Fruit fly (Drosophila melanogaster) whole organism, adult: ENCODE data around the gene CG12983.

ENCODE experiments used
- CG11617 ChIP-seq: fragments of 200-800 bp; sonication (Bioruptor generic); optimal IDR thresholded peaks from 2 replicates; lab custom pipeline; 2017; ENCODE audit warnings: mild to moderate bottlenecking, missing biosample characterization, missing genetic modification reagents, missing genetic modification characterization
- CG12768 ChIP-seq: fragments of 200-800 bp; sonication (Bioruptor generic); optimal IDR thresholded peaks from 2 replicates; lab custom pipeline; 2017; ENCODE audit warnings: missing biosample characterization, missing genetic modification characterization, mild to moderate bottlenecking, moderate library complexity, missing genetic modification reagents
- CG14711 ChIP-seq: fragments of 200-800 bp; sonication (Bioruptor generic); optimal IDR thresholded peaks from 2 replicates; lab custom pipeline; 2018; ENCODE audit warnings: missing biosample characterization, mild to moderate bottlenecking, missing genetic modification characterization, moderate library complexity
- CG1620 ChIP-seq: fragments of 200-800 bp; sonication (Bioruptor generic); optimal IDR thresholded peaks from 2 replicates; lab custom pipeline; 2016; ENCODE audit warnings: missing biosample characterization, missing genetic modification characterization
- CG33017 ChIP-seq: fragments of 200-800 bp; sonication (Bioruptor generic); optimal IDR thresholded peaks from 2 replicates; lab custom pipeline; 2018; ENCODE audit warnings: missing biosample characterization, mild to moderate bottlenecking, missing genetic modification characterization, moderate library complexity
- CG5204 ChIP-seq: fragments of 200-800 bp; sonication (Bioruptor generic); optimal IDR thresholded peaks from 2 replicates; lab custom pipeline; 2016; ENCODE audit warnings: missing biosample characterization, missing genetic modification characterization
- CG7045 ChIP-seq: fragments of 200-800 bp; sonication (Bioruptor generic); optimal IDR thresholded peaks from 2 replicates; lab custom pipeline; 2017; ENCODE audit warnings: missing biosample characterization, mild to moderate bottlenecking, missing genetic modification characterization
- CG7101 ChIP-seq: fragments of 200-800 bp; sonication (Bioruptor generic); optimal IDR thresholded peaks from 2 replicates; lab custom pipeline; 2018; ENCODE audit warnings: missing biosample characterization, mild to moderate bottlenecking, missing genetic modification characterization, moderate library complexity
- Clk ChIP-seq: fragments of 200-800 bp; sonication (Bioruptor generic); optimal IDR thresholded peaks from 2 replicates; lab custom pipeline; 2017; ENCODE audit warnings: missing biosample characterization, missing genetic modification characterization
- Crg-1 ChIP-seq: fragments of 200-800 bp; sonication (Bioruptor generic); optimal IDR thresholded peaks from 2 replicates; lab custom pipeline; 2016; ENCODE audit warnings: missing biosample characterization, missing genetic modification characterization
- Hr96 ChIP-seq: fragments of 200-800 bp; sonication (Bioruptor generic); optimal IDR thresholded peaks from 2 replicates; lab custom pipeline; 2016; ENCODE audit warnings: missing biosample characterization, missing genetic modification characterization
- Mnt ChIP-seq: fragments of 200-800 bp; sonication (Bioruptor generic); optimal IDR thresholded peaks from 2 replicates; lab custom pipeline; 2016; ENCODE audit warnings: missing biosample characterization, mild to moderate bottlenecking, missing genetic modification characterization
- bab1 ChIP-seq: fragments of 200-800 bp; sonication (Bioruptor generic); optimal IDR thresholded peaks from 3 replicates; lab custom pipeline; 2019; ENCODE audit warnings: missing biosample characterization, mild to moderate bottlenecking, missing genetic modification characterization, moderate library complexity
- cic ChIP-seq: fragments of 200-800 bp; sonication (Bioruptor generic); optimal IDR thresholded peaks from 2 replicates; lab custom pipeline; 2017; ENCODE audit warnings: missing biosample characterization, mild to moderate bottlenecking, missing genetic modification characterization, moderate library complexity
- cnc ChIP-seq, 2 experiments: fragments of >200 bp; optimal IDR thresholded peaks; 2 replicates each; lab custom pipeline; 2017
- kay ChIP-seq: fragments of 200-800 bp; sonication (Bioruptor generic); peaks from one replicate; lab custom pipeline; 2016; ENCODE audit warnings: missing biosample characterization, missing genetic modification characterization, borderline replicate concordance
- ovo ChIP-seq: fragments of 200-800 bp; sonication (Bioruptor generic); optimal IDR thresholded peaks from 2 replicates; lab custom pipeline; 2016; ENCODE audit warnings: missing biosample characterization, missing genetic modification characterization
- pad ChIP-seq: fragments of 200-800 bp; sonication (Bioruptor generic); optimal IDR thresholded peaks from 3 replicates; lab custom pipeline; 2017; ENCODE audit warnings: missing biosample characterization, missing genetic modification characterization, mild to moderate bottlenecking, moderate library complexity, missing genetic modification reagents
- tj ChIP-seq: fragments of 200-800 bp; sonication (Bioruptor generic); optimal IDR thresholded peaks from 3 replicates; lab custom pipeline; 2017; ENCODE audit warnings: missing biosample characterization, mild to moderate bottlenecking, missing genetic modification characterization, moderate library complexity
- toe ChIP-seq: fragments of 200-800 bp; sonication (Bioruptor generic); optimal IDR thresholded peaks from 2 replicates; lab custom pipeline; 2016; ENCODE audit warnings: missing biosample characterization, missing genetic modification characterization

The CG12983 gene

DNA sequence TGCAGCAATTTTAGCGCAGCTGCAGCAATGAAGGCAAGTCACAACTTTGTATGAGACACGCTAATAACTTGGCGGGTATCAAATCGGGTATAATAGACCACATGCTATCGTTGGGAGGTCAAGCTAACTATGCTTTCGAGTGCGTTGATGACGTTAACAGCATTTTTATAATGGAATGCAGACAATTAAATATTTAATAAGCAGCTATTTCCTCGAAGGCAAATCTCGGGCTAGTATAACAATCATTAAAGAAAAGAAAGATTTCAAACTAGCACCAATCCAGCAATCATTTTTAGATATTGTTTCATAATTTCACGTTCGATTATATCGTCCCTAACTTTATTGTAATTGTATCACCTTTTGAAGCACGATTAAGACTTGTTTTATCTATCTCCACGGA is 13.9 kb upstream of the CG12983 start:
- no peak for TF ChIP-seq cnc (optimal IDR thresholded peaks at IDR 0.05; lab: Kevin White, UChicago)
- no peak for TF ChIP-seq Mnt (GFP tag; lab: Kevin White, UChicago)
- TF ChIP-seq tj (GFP tag; lab: Kevin White, UChicago) = no peak
- TF ChIP-seq CG7101 (tag; lab: Kevin White, UChicago) = no peak
- no peak for TF ChIP-seq CG12768 (GFP tag; lab: Kevin White, UChicago)
- no peak for TF ChIP-seq CG1620 (GFP tag; lab: Kevin White, UChicago)
- no peak for TF ChIP-seq pad (GFP tag; lab: Kevin White, UChicago)
- no peak for TF ChIP-seq CG14711 (tag; lab: Kevin White, UChicago)
- TF ChIP-seq bab1 = no peak
- no peak for TF ChIP-seq ovo (GFP tag; lab: Kevin White, UChicago)
- TF ChIP-seq Clk = no peak
- no peak for TF ChIP-seq CG33017 (tag; lab: Kevin White, UChicago)
- no peak for TF ChIP-seq Crg-1 (GFP tag; lab: Kevin White, UChicago)
- no peak for TF ChIP-seq cic (GFP tag; lab: Kevin White, UChicago)
- TF ChIP-seq CG5204 (GFP tag; lab: Kevin White, UChicago) = no peak

dm6 chr3L:20976967-20977720 is 10.6 kb upstream of the CG12983 start:
- TF ChIP-seq CG14711 (tag; lab: Kevin White, UChicago) = no peak
- no peak for TF ChIP-seq CG33017 (tag; lab: Kevin White, UChicago)
- no peak for TF ChIP-seq CG5204 (GFP tag; lab: Kevin White, UChicago)
- TF ChIP-seq cic (GFP tag; lab: Kevin White, UChicago) = no peak
- no peak for TF ChIP-seq Mnt (GFP tag; lab: Kevin White, UChicago)
- TF ChIP-seq ovo (GFP tag; lab: Kevin White, UChicago) = no peak
- no peak for TF ChIP-seq CG1620 (GFP tag; lab: Kevin White, UChicago)
- no peak for TF ChIP-seq toe
- no peak for TF ChIP-seq cnc (optimal IDR thresholded peaks at IDR 0.05; lab: Kevin White, UChicago)
- TF ChIP-seq Crg-1 (GFP tag; lab: Kevin White, UChicago) = no peak
- TF ChIP-seq Hr96 = no peak
- TF ChIP-seq Clk = no peak
- no peak for TF ChIP-seq CG7101 (tag; lab: Kevin White, UChicago)
- no peak for TF ChIP-seq pad (GFP tag; lab: Kevin White, UChicago)
- no peak for TF ChIP-seq kay

DNA sequence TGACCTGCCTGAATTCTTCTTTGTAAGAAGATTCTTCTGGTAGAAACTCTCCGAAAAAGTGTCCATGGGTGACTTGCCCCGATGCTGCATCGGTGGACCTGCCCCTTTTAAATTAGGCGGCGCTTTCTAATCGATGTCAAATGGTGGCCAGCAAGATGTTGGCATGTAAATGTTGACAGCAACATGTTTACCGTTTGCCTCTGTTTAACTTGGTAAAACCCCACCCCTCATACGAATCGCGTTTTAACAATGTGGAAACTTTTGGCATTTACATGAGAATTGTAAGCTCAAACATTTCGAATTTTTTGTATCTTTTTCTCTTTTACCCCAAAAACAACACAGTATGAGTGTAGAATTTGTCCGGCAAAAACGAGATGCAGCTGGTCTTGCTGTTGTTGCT is 9.8 kb upstream of the CG12983 start:
- TF ChIP-seq toe (no peak), CG5204 (GFP tag; lab: Kevin White, UChicago) (no peak), CG14711 (tag; lab: Kevin White, UChicago) (no peak), CG1620 (GFP tag; lab: Kevin White, UChicago) (no peak), tj (GFP tag; lab: Kevin White, UChicago) (no peak), CG7101 (tag; lab: Kevin White, UChicago) (no peak), CG11617 (GFP tag; lab: Kevin White, UChicago) (no peak), CG33017 (tag; lab: Kevin White, UChicago) (no peak), CG7045 (GFP tag; lab: Kevin White, UChicago) (no peak), Crg-1 (GFP tag; lab: Kevin White, UChicago) (no peak), Hr96 (no peak), CG12768 (GFP tag; lab: Kevin White, UChicago) (no peak), Mnt (GFP tag; lab: Kevin White, UChicago) (no peak)

DNA sequence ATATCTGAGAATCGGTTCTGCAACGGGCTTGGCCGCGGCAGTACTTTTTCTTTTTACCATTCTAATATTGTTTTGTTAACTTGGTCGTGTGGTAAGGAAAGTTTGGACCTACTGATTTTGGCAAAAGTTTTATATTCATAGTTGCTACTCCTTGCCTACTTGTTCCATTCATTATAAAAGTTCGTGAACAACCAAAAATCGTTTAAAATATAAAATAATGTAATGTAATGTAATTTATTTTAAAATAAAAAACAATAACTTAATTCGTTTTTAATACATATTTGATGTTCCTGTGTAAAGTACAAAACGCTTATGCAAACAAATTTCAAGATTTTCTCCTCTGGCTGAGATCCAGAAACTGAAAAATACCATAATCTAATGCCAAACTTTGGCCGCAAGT is 8.0 kb upstream of the CG12983 start, which contains the start of gene CG33286:
CG33286 (minus strand) TSS at position 101 of the 400 bp plus-strand sequence.
- TF ChIP-seq CG7101 (tag; lab: Kevin White, UChicago) (no peak), Crg-1 (GFP tag; lab: Kevin White, UChicago) (no peak), CG33017 (tag; lab: Kevin White, UChicago) (no peak), CG5204 (GFP tag; lab: Kevin White, UChicago) (no peak), CG12768 (GFP tag; lab: Kevin White, UChicago) (no peak), CG7045 (GFP tag; lab: Kevin White, UChicago) (no peak), ovo (GFP tag; lab: Kevin White, UChicago) (no peak), cnc (optimal IDR thresholded peaks at IDR 0.05; lab: Kevin White, UChicago) (no peak), kay (no peak), cic (GFP tag; lab: Kevin White, UChicago) (no peak), CG14711 (tag; lab: Kevin White, UChicago) (no peak), Hr96 (no peak), toe (no peak), CG11617 (GFP tag; lab: Kevin White, UChicago) (no peak), Clk (no peak), tj (GFP tag; lab: Kevin White, UChicago) (no peak), pad (GFP tag; lab: Kevin White, UChicago) (no peak), CG1620 (GFP tag; lab: Kevin White, UChicago) (no peak)

dm6 chr3L:20970563-20970962 is 4.0 kb upstream of the CG12983 start, which contains the start of gene CG33287:
TSS of gene CG33287 (minus strand) at chr3L:20970663.
- TF ChIP-seq CG1620 (GFP tag; lab: Kevin White, UChicago) (no peak), toe (no peak), CG14711 (tag; lab: Kevin White, UChicago) (no peak), tj (GFP tag; lab: Kevin White, UChicago) (no peak), ovo (GFP tag; lab: Kevin White, UChicago) (no peak), kay (no peak), Hr96 (no peak), cnc (optimal IDR thresholded peaks at IDR 0.05; lab: Kevin White, UChicago) (no peak), Mnt (GFP tag; lab: Kevin White, UChicago) (no peak), CG33017 (tag; lab: Kevin White, UChicago) (no peak), CG5204 (GFP tag; lab: Kevin White, UChicago) (no peak), cic (GFP tag; lab: Kevin White, UChicago) (no peak), Crg-1 (GFP tag; lab: Kevin White, UChicago) (no peak), bab1 (no peak), CG12768 (GFP tag; lab: Kevin White, UChicago) (no peak), Clk (no peak), pad (GFP tag; lab: Kevin White, UChicago) (no peak), CG7101 (tag; lab: Kevin White, UChicago) (no peak), CG11617 (GFP tag; lab: Kevin White, UChicago) (no peak)
